Worm (Caenorhabditis elegans) whole organism, young adult: ENCODE results near the gene Y48A6B.14.
A peak's percentile ranks its signal among the peaks of the same experiment; 100 is the strongest.

ENCODE experiments used
- C17E4.6 ChIP-seq: fragments of 200-800 bp; sonication (Bioruptor generic); IDR thresholded peaks from 2 replicates; pipeline ENCODE4 v1.3.6; 2022; ENCODE audit warnings: missing genetic modification reagents, missing genetic modification characterization, missing compliant biosample characterization
- F23B12.7 ChIP-seq: sonication (generic microtip); optimal IDR thresholded peaks from 2 replicates; lab custom pipeline; 2017; ENCODE audit warnings: missing genetic modification characterization, mild to moderate bottlenecking, missing compliant biosample characterization, antibody characterized with exemption, moderate library complexity; ENCODE audit not compliant: insufficient read depth
- F37B4.10 ChIP-seq: fragments of 200-800 bp; sonication (Bioruptor generic); IDR thresholded peaks from 2 replicates; pipeline ENCODE4 v1.3.6; 2022; ENCODE audit warnings: missing genetic modification characterization, missing compliant biosample characterization
- F55B11.4 ChIP-seq: sonication (generic microtip); optimal IDR thresholded peaks from 2 replicates; lab custom pipeline; 2016; ENCODE audit warnings: missing compliant biosample characterization, missing genetic modification characterization, borderline replicate concordance; ENCODE audit not compliant: insufficient read depth
- F57A8.1 ChIP-seq: fragments of 200-800 bp; sonication (Bioruptor generic); optimal IDR thresholded peaks from 2 replicates; lab custom pipeline; 2018; ENCODE audit warnings: mild to moderate bottlenecking, missing genetic modification characterization, moderate library complexity, missing compliant biosample characterization
- T07F8.4 ChIP-seq: sonication (generic microtip); optimal IDR thresholded peaks from 2 replicates; lab custom pipeline; 2016; ENCODE audit warnings: mild to moderate bottlenecking, missing genetic modification characterization, moderate library complexity, missing compliant biosample characterization
- T26A5.8 ChIP-seq: sonication (generic microtip); optimal IDR thresholded peaks from 2 replicates; lab custom pipeline; 2016; ENCODE audit warnings: missing genetic modification characterization, missing compliant biosample characterization
- Y53G8AR.9 ChIP-seq: fragments of 200-800 bp; sonication (Bioruptor generic); conservative IDR thresholded peaks from 2 replicates; pipeline ENCODE4 v1.3.6; 2022; ENCODE audit warnings: missing genetic modification reagents, missing genetic modification characterization, missing compliant biosample characterization
- Y56A3A.18 ChIP-seq: fragments of 200-800 bp; sonication (Bioruptor generic); IDR thresholded peaks from 2 replicates; pipeline ENCODE4 v1.3.6; 2022; ENCODE audit warnings: missing genetic modification reagents, missing genetic modification characterization, missing compliant biosample characterization
- Y95B8A.8 ChIP-seq: fragments of 200-800 bp; sonication (Bioruptor generic); IDR thresholded peaks from 2 replicates; pipeline ENCODE4 v1.3.6; 2022; ENCODE audit warnings: missing genetic modification reagents, missing genetic modification characterization, missing compliant biosample characterization
- athp-1 ChIP-seq: sonication (generic microtip); optimal IDR thresholded peaks from 2 replicates; lab custom pipeline; 2017; ENCODE audit warnings: mild to moderate bottlenecking, missing genetic modification characterization, missing compliant biosample characterization
- bed-2 ChIP-seq: fragments of 200-800 bp; sonication (Bioruptor generic); IDR thresholded peaks from 2 replicates; pipeline ENCODE4 v1.3.6; 2022; ENCODE audit warnings: missing genetic modification reagents, missing genetic modification characterization, missing compliant biosample characterization
- ccch-3 ChIP-seq: fragments of 200-800 bp; sonication (Bioruptor generic); optimal IDR thresholded peaks from 2 replicates; lab custom pipeline; 2018; ENCODE audit warnings: mild to moderate bottlenecking, missing genetic modification characterization, missing compliant biosample characterization
- cebp-2 ChIP-seq: fragments of 200-800 bp; sonication (Bioruptor generic); IDR thresholded peaks from 2 replicates; pipeline ENCODE4 v1.3.6; 2022; ENCODE audit warnings: missing genetic modification characterization, missing compliant biosample characterization
- die-1 ChIP-seq: sonication (generic microtip); optimal IDR thresholded peaks from 2 replicates; lab custom pipeline; 2016; ENCODE audit warnings: missing genotype, mild to moderate bottlenecking, missing genetic modification characterization, missing compliant biosample characterization
- dox-1 ChIP-seq: fragments of 200-800 bp; sonication (Bioruptor generic); IDR thresholded peaks from 2 replicates; pipeline ENCODE4 v1.3.6; 2022; ENCODE audit warnings: missing genetic modification reagents, missing genetic modification characterization, missing compliant biosample characterization
- ekl-4 ChIP-seq: fragments of 200-800 bp; sonication (Bioruptor generic); IDR thresholded peaks from 2 replicates; pipeline ENCODE4 v1.3.6; 2022; ENCODE audit warnings: missing genetic modification reagents, missing genetic modification characterization, missing compliant biosample characterization
- hlh-12 ChIP-seq: sonication (generic microtip); optimal IDR thresholded peaks from 2 replicates; lab custom pipeline; 2016; ENCODE audit warnings: missing genetic modification characterization, missing compliant biosample characterization
- let-526 ChIP-seq: fragments of 200-800 bp; sonication (Bioruptor generic); IDR thresholded peaks from 2 replicates; pipeline ENCODE4 v1.3.6; 2022; ENCODE audit warnings: missing genetic modification reagents, missing genetic modification characterization, missing compliant biosample characterization
- lsl-1 ChIP-seq: fragments of 200-800 bp; sonication (Bioruptor generic); optimal IDR thresholded peaks from 2 replicates; lab custom pipeline; 2018; ENCODE audit warnings: mild to moderate bottlenecking, missing genetic modification characterization, moderate library complexity, missing compliant biosample characterization
- madf-6 ChIP-seq: fragments of 200-800 bp; sonication (Bioruptor generic); IDR thresholded peaks from 2 replicates; pipeline ENCODE4 v1.3.6; 2022; ENCODE audit warnings: missing genetic modification reagents, missing genetic modification characterization, missing compliant biosample characterization
- mcd-1 ChIP-seq: fragments of 200-800 bp; sonication (Bioruptor generic); IDR thresholded peaks from 2 replicates; pipeline ENCODE4 v1.3.6; 2022; ENCODE audit warnings: missing genetic modification reagents, missing genetic modification characterization, missing compliant biosample characterization
- mes-4 ChIP-seq: sonication (generic microtip); optimal IDR thresholded peaks from 2 replicates; lab custom pipeline; 2016; ENCODE audit warnings: missing genotype, missing genetic modification characterization, missing compliant biosample characterization
- nfya-1 ChIP-seq: sonication (generic microtip); optimal IDR thresholded peaks from 2 replicates; lab custom pipeline; 2017; ENCODE audit warnings: antibody characterized with exemption, missing compliant biosample characterization, missing genetic modification characterization, borderline replicate concordance; ENCODE audit not compliant: insufficient read depth
- nfya-2 ChIP-seq: fragments of 200-800 bp; sonication (Bioruptor generic); IDR thresholded peaks from 2 replicates; pipeline ENCODE4 v1.3.6; 2022; ENCODE audit warnings: missing genetic modification reagents, missing genetic modification characterization, missing compliant biosample characterization
- nhr-120 ChIP-seq: fragments of 200-800 bp; sonication (Bioruptor generic); IDR thresholded peaks from 2 replicates; pipeline ENCODE4 v1.3.6; 2022; ENCODE audit warnings: missing genetic modification characterization, missing compliant biosample characterization
- nhr-179 ChIP-seq: sonication (generic microtip); optimal IDR thresholded peaks from 2 replicates; lab custom pipeline; 2016; ENCODE audit warnings: mild to moderate bottlenecking, missing genetic modification characterization, missing compliant biosample characterization
- nhr-80 ChIP-seq: sonication (generic microtip); optimal IDR thresholded peaks from 2 replicates; lab custom pipeline; 2016; ENCODE audit warnings: missing genetic modification characterization, missing compliant biosample characterization
- pha-4 ChIP-seq: fragments of 150-350 bp; sonication (generic microtip); optimal IDR thresholded peaks from 2 replicates; lab custom pipeline; 2014; ENCODE audit warnings: missing biosample characterization, missing genetic modification reagents, missing genetic modification characterization
- sea-2 ChIP-seq: fragments of 200-800 bp; sonication (Bioruptor generic); IDR thresholded peaks from 2 replicates; pipeline ENCODE4 v1.3.6; 2022; ENCODE audit warnings: missing genetic modification characterization, missing compliant biosample characterization
- snpc-4 ChIP-seq, 5 experiments: fragments of 150-350 bp in 1 of 5; sonication (generic microtip) in 4 of 5; optimal IDR thresholded peaks; 2 replicates each; lab custom pipeline; 2014 to 2018; ENCODE audit warnings: missing genetic modification characterization in 5 of 5, missing biosample characterization in 3 of 5, antibody characterized with exemption in 2 of 5, mild to moderate bottlenecking in 2 of 5, missing compliant biosample characterization in 2 of 5, missing genotype in 2 of 5, moderate library complexity in 2 of 5, missing genetic modification reagents in 1 of 5
- tbp1 ChIP-seq: fragments of 200-800 bp; sonication (Bioruptor generic); optimal IDR thresholded peaks from 2 replicates; lab custom pipeline; 2018; ENCODE audit warnings: mild to moderate bottlenecking, missing genetic modification characterization, missing compliant biosample characterization
- tlf-1 ChIP-seq: fragments of 200-800 bp; sonication (Bioruptor generic); optimal IDR thresholded peaks from 2 replicates; lab custom pipeline; 2018; ENCODE audit warnings: mild to moderate bottlenecking, missing genetic modification characterization, missing compliant biosample characterization
- zfh-2 ChIP-seq: fragments of 200-800 bp; sonication (Bioruptor generic); conservative IDR thresholded peaks from 2 replicates; pipeline ENCODE4 v1.3.6; 2022; ENCODE audit warnings: missing genetic modification reagents, missing genetic modification characterization, missing compliant biosample characterization
- ztf-18 ChIP-seq: sonication (generic microtip); optimal IDR thresholded peaks from 2 replicates; lab custom pipeline; 2016; ENCODE audit warnings: missing genotype, mild to moderate bottlenecking, missing genetic modification characterization, missing compliant biosample characterization
- ztf-25 ChIP-seq: fragments of 200-800 bp; sonication (Bioruptor generic); IDR thresholded peaks from 2 replicates; pipeline ENCODE4 v1.3.6; 2022; ENCODE audit warnings: missing genetic modification reagents, missing genetic modification characterization, missing compliant biosample characterization
- ztf-6 ChIP-seq: fragments of 200-800 bp; sonication (Bioruptor generic); IDR thresholded peaks from 2 replicates; pipeline ENCODE4 v1.3.6; 2022; ENCODE audit warnings: missing genetic modification reagents, missing genetic modification characterization, missing compliant biosample characterization

The Y48A6B.14 gene

ce11 chrIII:11036132-11036531, 4.7 kb downstream of the Y48A6B.14 start (continued):
- peak; percentile 91; the same call in 1 of the 2 replicates for TF ChIP-seq dox-1 (GFP tag; lab: Robert Waterston, UW)
- TF ChIP-seq athp-1 (tag; lab: Kevin White, UChicago), result peak; percentile 27
- no peak for TF ChIP-seq bed-2
- TF ChIP-seq Y53G8AR.9, result peak; percentile 90
- peak; percentile 11; the same call in 1 of the 2 replicates for TF ChIP-seq C17E4.6

ce11 chrIII:11036640-11037039, 5.2 kb downstream of the Y48A6B.14 start, which contains the start of gene spat-2:
spat-2 (plus strand) TSS chrIII:11036940.
- no peak for TF ChIP-seq cebp-2 (GFP tag; lab: Robert Waterston, UW)
- TF ChIP-seq athp-1 (tag; lab: Kevin White, UChicago), result no peak
- no peak for TF ChIP-seq let-526 (GFP tag; lab: Robert Waterston, UW)
- no peak for TF ChIP-seq ccch-3
- TF ChIP-seq snpc-4 (GFP tag; optimal IDR thresholded peaks at IDR 0.05; lab: Kevin White, UChicago), result no peak
- no peak for TF ChIP-seq snpc-4 (tag; optimal IDR thresholded peaks at IDR 0.05; lab: Kevin White, UChicago)
- TF ChIP-seq mes-4 (tag; lab: Kevin White, UChicago), result no peak
- TF ChIP-seq ekl-4, result no peak
- no peak for TF ChIP-seq nfya-1 (tag; lab: Kevin White, UChicago)
- TF ChIP-seq tlf-1 (GFP tag; lab: Kevin White, UChicago), result no peak
- TF ChIP-seq ztf-18 (tag; lab: Kevin White, UChicago), result no peak
- no peak for TF ChIP-seq pha-4 (tag; lab: Kevin White, UChicago)
- TF ChIP-seq F37B4.10 (GFP tag; lab: Robert Waterston, UW), result no peak
- TF ChIP-seq zfh-2 (GFP tag; lab: Robert Waterston, UW), result no peak
- no peak for TF ChIP-seq nfya-2
- no peak for TF ChIP-seq ztf-25
- no peak for TF ChIP-seq Y95B8A.8 (GFP tag; lab: Robert Waterston, UW)

DNA sequence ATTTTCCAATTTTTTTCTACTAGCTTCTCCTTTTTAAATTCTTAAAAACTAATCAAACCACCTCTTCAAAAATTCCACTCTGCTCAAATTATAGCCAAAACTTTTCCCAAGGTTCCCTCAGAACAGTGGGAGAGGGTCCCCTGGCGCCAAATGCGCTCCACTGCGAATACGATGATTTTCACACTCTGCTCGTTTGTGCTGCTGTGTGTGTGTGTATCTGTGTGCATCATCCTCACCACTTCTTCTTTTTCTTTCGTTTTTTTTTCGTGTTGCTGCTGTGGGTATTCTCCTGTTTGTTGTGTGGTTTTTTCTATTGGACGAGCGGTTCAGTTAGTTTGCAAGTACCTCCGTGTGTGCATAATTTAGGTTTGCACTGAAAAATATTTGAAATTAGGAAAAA, 7.8 kb downstream of the Y48A6B.14 start:
- TF ChIP-seq nfya-2 (no peak), die-1 (tag; lab: Kevin White, UChicago) (no peak), T26A5.8 (tag; lab: Kevin White, UChicago) (no peak), zfh-2 (GFP tag; lab: Robert Waterston, UW) (0 out of 2 replicates have a peak, but pooled peaks have one; percentile 23), mcd-1 (GFP tag; lab: Robert Waterston, UW) (0 out of 2 replicates have a peak, but pooled peaks have one; percentile 10), F23B12.7 (tag; lab: Kevin White, UChicago) (no peak)

DNA sequence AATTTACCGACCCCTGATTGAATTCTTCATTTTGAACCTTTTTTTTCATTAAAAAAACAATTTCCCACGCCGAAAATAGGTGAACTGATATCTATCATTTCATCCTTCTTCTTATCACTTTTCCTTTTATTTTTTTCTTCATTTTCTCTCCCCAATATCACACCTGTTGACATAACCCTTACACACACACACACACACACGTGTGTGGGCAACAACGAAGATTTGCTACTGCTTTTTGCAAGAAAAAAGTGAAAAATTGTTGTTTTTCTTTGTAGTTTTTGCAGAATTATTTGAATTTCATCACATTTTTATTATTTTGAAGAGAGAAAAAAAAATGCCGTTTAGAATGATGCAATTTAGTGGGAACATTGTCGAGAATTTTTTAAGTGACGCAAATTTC, 9.2 kb downstream of the Y48A6B.14 start:
- TF ChIP-seq F57A8.1 (GFP tag; lab: Kevin White, UChicago), result no peak
- TF ChIP-seq nhr-80, result peak; percentile 29
- no peak for TF ChIP-seq hlh-12
- no peak for TF ChIP-seq F55B11.4 (tag; lab: Kevin White, UChicago)
- TF ChIP-seq sea-2 (GFP tag; lab: Robert Waterston, UW), result no peak
- TF ChIP-seq T07F8.4, result no peak
- TF ChIP-seq ccch-3, result no peak
- no peak for TF ChIP-seq ztf-6 (GFP tag; lab: Robert Waterston, UW)

- TF ChIP-seq lsl-1 (GFP tag; lab: Kevin White, UChicago) (no peak), tbp1 (no peak), nhr-179 (tag; lab: Kevin White, UChicago) (no peak), nhr-120 (GFP tag; lab: Robert Waterston, UW) (no peak), Y56A3A.18 (no peak), zfh-2 (GFP tag; lab: Robert Waterston, UW) (peak; percentile 69), madf-6 (GFP tag; lab: Robert Waterston, UW) (no peak)
Measured at ce11 chrIII:11045196-11045595, 13.8 kb downstream of the Y48A6B.14 start.
